Worm (Caenorhabditis elegans): ENCODE measurements around the gene C17B7.3.

ce11 chrV:3320005-3320404 is 22.6 kb upstream of the C17B7.3 start, which contains the start of gene F35F10.14:
- TF ChIP-seq mep-1 (tag; optimal IDR thresholded peaks at IDR 0.05) (no peak), lin-13 (tag; optimal IDR thresholded peaks at IDR 0.05) (no peak), ceh-39 (tag; optimal IDR thresholded peaks at IDR 0.05) (no peak), elt-3 (tag; optimal IDR thresholded peaks at IDR 0.05) (no peak), unc-62 (GFP tag; optimal IDR thresholded peaks at IDR 0.05) (no peak), pha-4 (tag; optimal IDR thresholded peaks at IDR 0.05) (no peak), snpc-4 (tag; optimal IDR thresholded peaks at IDR 0.05) (no peak), nhr-28 (tag; optimal IDR thresholded peaks at IDR 0.05) (no peak), nhr-237 (tag; optimal IDR thresholded peaks at IDR 0.05) (no peak), ces-1 (GFP tag; optimal IDR thresholded peaks at IDR 0.05) (no peak), nhr-76 (tag; optimal IDR thresholded peaks at IDR 0.05) (no peak)

All from whole organism, mixed stage, embryonic.